Worm (Caenorhabditis elegans): Measurements from ENCODE around the gene Y46H3A.4.

- TF ChIP-seq lin-38 (GFP tag; IDR thresholded peaks at IDR 0.05), result no peak
- TF ChIP-seq unc-130 (GFP tag; optimal IDR thresholded peaks at IDR 0.05), result no peak
- no peak for TF ChIP-seq ztf-11 (tag; optimal IDR thresholded peaks at IDR 0.05)
- TF ChIP-seq daf-19 (GFP tag; conservative IDR thresholded peaks at IDR 0.05), result no peak
- TF ChIP-seq mxl-2 (GFP tag; conservative IDR thresholded peaks at IDR 0.05), result no peak
Observed at ce11 chrV:1804034-1804542, 6.8 kb downstream of the Y46H3A.4 start.
